Worm (Caenorhabditis elegans): ENCODE results near the gene chil-2.

Gene chil-2

DNA sequence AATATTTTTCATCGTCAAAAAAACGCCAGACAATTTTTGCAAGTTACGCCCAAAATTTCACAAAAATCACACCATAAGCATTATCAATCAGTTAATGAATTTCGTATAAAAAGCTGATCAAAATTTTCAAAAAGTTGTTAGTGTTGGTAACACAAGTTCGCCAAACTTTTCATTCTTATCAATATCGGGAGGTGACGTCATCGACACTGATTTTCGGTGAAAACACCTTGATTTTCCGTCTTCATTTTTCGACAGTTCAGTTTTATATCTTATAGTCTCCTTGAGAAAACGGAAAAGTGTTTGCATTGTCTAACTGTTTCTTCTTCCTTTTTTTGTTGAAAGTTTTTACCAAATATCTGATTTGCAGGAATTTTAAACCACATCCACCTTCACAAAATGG is 6.4 kb upstream of the chil-2 start, which contains the start of gene C08H9.15:
Gene C08H9.15, plus strand, starts transcription at position 368 of the 400 bp plus-strand sequence.
- no peak for TF ChIP-seq hlh-13 (GFP tag; optimal IDR thresholded peaks at IDR 0.05)
- TF ChIP-seq zip-5 (tag; optimal IDR thresholded peaks at IDR 0.05): no peak
- TF ChIP-seq ceh-48 (tag; optimal IDR thresholded peaks at IDR 0.05): no peak
- no peak for TF ChIP-seq pax-1 (tag; optimal IDR thresholded peaks at IDR 0.05)
- TF ChIP-seq tbx-7 (tag; optimal IDR thresholded peaks at IDR 0.05): no peak
- no peak for TF ChIP-seq npax-4 (tag; optimal IDR thresholded peaks at IDR 0.05)
- TF ChIP-seq ceh-24 (tag; optimal IDR thresholded peaks at IDR 0.05): no peak
- no peak for TF ChIP-seq pqm-1 (tag; optimal IDR thresholded peaks at IDR 0.05)
- TF ChIP-seq ceh-9 (tag; optimal IDR thresholded peaks at IDR 0.05): no peak
- TF ChIP-seq rnt-1 (tag; optimal IDR thresholded peaks at IDR 0.05): no peak
- no peak for TF ChIP-seq pat-9 (tag; optimal IDR thresholded peaks at IDR 0.05)

DNA sequence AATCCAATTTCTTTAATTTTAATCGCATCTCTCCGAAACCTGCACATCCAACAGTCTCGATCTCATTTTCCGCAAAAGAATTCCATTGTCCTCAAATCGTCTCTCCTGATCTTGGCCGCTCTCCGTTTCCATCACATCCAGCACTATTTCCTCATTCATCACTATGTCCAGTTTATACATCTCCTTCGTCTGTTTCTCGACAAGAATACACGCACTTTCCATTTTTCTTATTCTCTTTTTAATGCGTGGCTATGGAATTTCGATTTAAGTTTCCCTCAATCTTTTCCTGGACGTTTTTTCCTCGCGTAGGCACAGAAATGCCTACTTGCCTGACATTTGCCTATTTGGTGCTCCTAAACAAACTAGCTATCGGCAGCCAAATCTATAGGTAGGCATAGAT is 5.4 kb upstream of the chil-2 start:
- TF ChIP-seq fkh-6 (tag; optimal IDR thresholded peaks at IDR 0.05) (no peak), ztf-16 (tag; optimal IDR thresholded peaks at IDR 0.05) (no peak), nhr-11 (tag; optimal IDR thresholded peaks at IDR 0.05) (no peak), unc-3 (GFP tag; conservative IDR thresholded peaks at IDR 0.05) (no peak), unc-3 (tag; optimal IDR thresholded peaks at IDR 0.05) (no peak), che-1 (tag; optimal IDR thresholded peaks at IDR 0.05) (no peak)

DNA sequence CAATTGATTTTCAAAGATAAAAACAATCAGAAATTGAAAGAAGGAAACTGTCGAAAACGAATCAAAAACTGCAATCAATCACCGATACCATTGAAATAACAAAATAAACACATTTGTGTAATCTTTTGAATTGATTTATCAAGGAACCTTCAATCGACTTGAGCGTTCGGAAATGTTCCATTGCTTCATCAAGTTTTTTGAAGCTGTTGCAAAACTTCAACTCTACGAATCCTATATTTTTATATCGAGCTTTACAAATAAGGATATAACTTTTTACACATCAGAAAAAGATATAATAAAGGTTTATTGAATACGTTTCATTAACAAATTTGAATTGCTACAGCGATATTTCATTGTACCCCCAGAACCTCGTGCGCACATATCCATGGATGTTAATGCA is 1.4 kb downstream of the chil-2 start, which contains the start of gene chil-8:
Gene chil-8, minus strand, starts transcription at position 101 of the 400 bp plus-strand sequence.
- TF ChIP-seq nhr-232 (tag; optimal IDR thresholded peaks at IDR 0.05): no peak
- no peak for TF ChIP-seq hlh-30 (tag; optimal IDR thresholded peaks at IDR 0.05; ENCODE audit: insufficient read depth)
- no peak for TF ChIP-seq dve-1 (tag; optimal IDR thresholded peaks at IDR 0.05)
- TF ChIP-seq ttx-3 (tag; optimal IDR thresholded peaks at IDR 0.05): no peak
- TF ChIP-seq ceh-48 (tag; optimal IDR thresholded peaks at IDR 0.05): no peak
- TF ChIP-seq fkh-6 (tag; optimal IDR thresholded peaks at IDR 0.05): no peak
- TF ChIP-seq pha-2 (tag; optimal IDR thresholded peaks at IDR 0.05): no peak
- no peak for TF ChIP-seq che-1 (tag; optimal IDR thresholded peaks at IDR 0.05)

DNA sequence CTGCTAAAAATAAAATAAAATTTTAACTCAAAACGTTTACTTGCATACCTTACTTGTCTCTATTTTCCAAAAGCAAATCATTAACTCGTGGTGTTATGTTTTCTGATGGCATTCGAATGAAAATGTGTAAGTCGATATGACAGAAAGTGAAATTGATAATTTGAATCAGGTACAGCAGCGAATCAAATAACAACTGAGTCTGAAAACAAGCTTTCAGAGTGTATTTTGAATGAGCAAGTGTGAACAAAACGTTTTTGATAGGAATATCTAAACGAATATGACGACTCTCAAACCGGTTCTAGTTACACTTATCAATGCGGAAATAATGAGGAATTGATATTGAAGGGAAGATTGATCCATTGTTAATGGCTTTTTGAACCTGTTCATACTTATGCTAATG is 3.3 kb downstream of the chil-2 start, which contains the start of gene chil-7:
Gene chil-7, minus strand, starts transcription at position 112 of the 400 bp plus-strand sequence.
- TF ChIP-seq pha-2 (tag; optimal IDR thresholded peaks at IDR 0.05) (no peak), lim-6 (tag; optimal IDR thresholded peaks at IDR 0.05) (no peak), Y22D7AL.16 (tag; optimal IDR thresholded peaks at IDR 0.05) (no peak), ceh-24 (tag; optimal IDR thresholded peaks at IDR 0.05) (no peak), lin-11 (tag; optimal IDR thresholded peaks at IDR 0.05) (no peak), unc-42 (tag; optimal IDR thresholded peaks at IDR 0.05) (no peak), fax-1 (tag; optimal IDR thresholded peaks at IDR 0.05) (no peak), ceh-2 (tag; optimal IDR thresholded peaks at IDR 0.05) (no peak), hlh-15 (tag; optimal IDR thresholded peaks at IDR 0.05) (no peak), fkh-10 (GFP tag; optimal IDR thresholded peaks at IDR 0.05) (no peak), ceh-6 (GFP tag; optimal IDR thresholded peaks at IDR 0.05) (no peak), ref-2 (tag; optimal IDR thresholded peaks at IDR 0.05) (no peak), pat-9 (tag; optimal IDR thresholded peaks at IDR 0.05) (no peak), ceh-22 (tag; optimal IDR thresholded peaks at IDR 0.05) (no peak), ceh-30 (tag; optimal IDR thresholded peaks at IDR 0.05) (no peak), hlh-8 (tag; optimal IDR thresholded peaks at IDR 0.05) (no peak), nfya-1 (tag; optimal IDR thresholded peaks at IDR 0.05) (no peak)

DNA sequence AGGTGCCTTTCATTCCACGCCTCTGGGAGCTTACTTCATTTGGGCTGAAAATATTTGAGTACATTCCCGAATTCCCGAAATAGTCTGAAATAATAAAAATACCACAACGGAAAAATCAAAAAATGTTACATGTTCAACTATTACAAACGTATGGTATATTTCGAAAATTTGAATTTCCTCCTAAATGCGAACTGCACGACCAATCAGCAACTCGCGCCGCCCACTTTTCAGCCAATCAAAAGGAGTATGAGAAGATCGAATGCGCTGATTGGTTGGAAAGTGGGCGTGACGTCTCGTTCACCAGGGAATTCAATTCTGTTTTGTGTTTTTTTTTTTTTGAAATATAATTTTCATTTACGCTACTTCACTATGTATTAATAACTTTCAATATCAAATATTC is 5.7 kb downstream of the chil-2 start, which contains the start of gene old-1:
Gene old-1, minus strand, starts transcription at position 50 of the 400 bp plus-strand sequence.
- TF ChIP-seq nfya-1 (tag; optimal IDR thresholded peaks at IDR 0.05): peak; percentile 65
- TF ChIP-seq ceh-19 (GFP tag; optimal IDR thresholded peaks at IDR 0.05): no peak
- no peak for TF ChIP-seq gmeb-2 (tag; optimal IDR thresholded peaks at IDR 0.05)

All from whole organism, late embryonic.